Fruit fly (Drosophila melanogaster): Measurements from ENCODE around the gene Cyp28d1.

- TF ChIP-seq Dll (optimal IDR thresholded peaks at IDR 0.05) = no peak
- TF ChIP-seq psq (optimal IDR thresholded peaks at IDR 0.05) = no peak
- TF ChIP-seq pan (optimal IDR thresholded peaks at IDR 0.05) = no peak
- no peak for TF ChIP-seq usp (GFP tag; optimal IDR thresholded peaks at IDR 0.05)
- no peak for TF ChIP-seq CG8478 (optimal IDR thresholded peaks at IDR 0.05)
- TF ChIP-seq EcR (GFP tag; optimal IDR thresholded peaks at IDR 0.05) = no peak
These were observed 686 bp downstream of the Cyp28d1 start for dm6 chr2L:5210946-5211345.

Measured in whole organism.